Worm (Caenorhabditis elegans) whole organism, young adult: ENCODE results near the gene efn-2.

Experiments
- F22D6.2 ChIP-seq: sonication (generic microtip); optimal IDR thresholded peaks from 2 replicates; lab custom pipeline; 2016; ENCODE audit warnings: mild to moderate bottlenecking, missing genetic modification characterization, missing compliant biosample characterization
- Y56A3A.18 ChIP-seq: fragments of 200-800 bp; sonication (Bioruptor generic); IDR thresholded peaks from 2 replicates; pipeline ENCODE4 v1.3.6; 2022; ENCODE audit warnings: missing genetic modification reagents, missing genetic modification characterization, missing compliant biosample characterization
- cebp-1 ChIP-seq, 2 experiments: fragments of 200-800 bp in 1 of 2; sonication (Bioruptor generic) in 1 of 2; sonication (generic microtip) in 1 of 2; IDR thresholded peaks in 1 of 2; optimal IDR thresholded peaks in 1 of 2; 2 replicates each; pipeline versions ENCODE4 v1.3.6 to Lab custom; 2017 to 2022; ENCODE audit warnings: missing compliant biosample characterization in 2 of 2, missing genetic modification characterization in 2 of 2, mild to moderate bottlenecking in 1 of 2, missing genetic modification reagents in 1 of 2, moderate library complexity in 1 of 2
- dpff-1 ChIP-seq: sonication (generic microtip); optimal IDR thresholded peaks from 2 replicates; lab custom pipeline; 2017; ENCODE audit warnings: mild to moderate bottlenecking, missing genetic modification characterization, missing compliant biosample characterization
- egl-18 ChIP-seq: fragments of 200-800 bp; sonication (Bioruptor generic); IDR thresholded peaks from 2 replicates; pipeline ENCODE4 v1.3.6; 2022; ENCODE audit warnings: missing genetic modification reagents, missing genetic modification characterization, missing compliant biosample characterization
- hsf-1 ChIP-seq: fragments of 200-800 bp; sonication (Bioruptor generic); IDR thresholded peaks from 2 replicates; pipeline ENCODE4 v1.3.6; 2022; ENCODE audit warnings: missing genetic modification reagents, missing genetic modification characterization, missing compliant biosample characterization
- sea-2 ChIP-seq: fragments of 200-800 bp; sonication (Bioruptor generic); IDR thresholded peaks from 2 replicates; pipeline ENCODE4 v1.3.6; 2022; ENCODE audit warnings: missing genetic modification characterization, missing compliant biosample characterization
- snpc-1.1 ChIP-seq: sonication (generic microtip); optimal IDR thresholded peaks from 2 replicates; lab custom pipeline; 2017; ENCODE audit warnings: missing genetic modification characterization, mild to moderate bottlenecking, missing compliant biosample characterization, antibody characterized with exemption, moderate library complexity, missing genotype, missing genetic modification reagents; ENCODE audit not compliant: insufficient read depth
- snpc-4 ChIP-seq, 5 experiments: fragments of 150-350 bp in 1 of 5; sonication (generic microtip) in 4 of 5; optimal IDR thresholded peaks; 2 replicates each; lab custom pipeline; 2014 to 2018; ENCODE audit warnings: missing genetic modification characterization in 5 of 5, missing biosample characterization in 3 of 5, antibody characterized with exemption in 2 of 5, mild to moderate bottlenecking in 2 of 5, missing compliant biosample characterization in 2 of 5, missing genotype in 2 of 5, moderate library complexity in 2 of 5, missing genetic modification reagents in 1 of 5
- unc-62 ChIP-seq: fragments of 150-350 bp; optimal IDR thresholded peaks from 2 replicates; lab custom pipeline; 2014; ENCODE audit warnings: missing biosample characterization, missing genetic modification reagents, missing genetic modification characterization
- zfh-2 ChIP-seq: fragments of 200-800 bp; sonication (Bioruptor generic); conservative IDR thresholded peaks from 2 replicates; pipeline ENCODE4 v1.3.6; 2022; ENCODE audit warnings: missing genetic modification reagents, missing genetic modification characterization, missing compliant biosample characterization

ce11 chrIV:10606575-10607080 is 30.5 kb downstream of the efn-2 start, which contains the start of gene R09H10.3:
- TF ChIP-seq cebp-1 (GFP tag; IDR thresholded peaks at IDR 0.05; lab: Robert Waterston, UW) (no peak), cebp-1 (tag; optimal IDR thresholded peaks at IDR 0.05; lab: Kevin White, UChicago) (no peak), sea-2 (no peak), hsf-1 (GFP tag; lab: Robert Waterston, UW) (no peak), Y56A3A.18 (GFP tag; lab: Robert Waterston, UW) (no peak), snpc-4 (GFP tag; optimal IDR thresholded peaks at IDR 0.05; lab: Kevin White, UChicago) (no peak), snpc-4 (tag; optimal IDR thresholded peaks at IDR 0.05; lab: Kevin White, UChicago) (no peak), zfh-2 (GFP tag; lab: Robert Waterston, UW) (no peak), unc-62 (no peak), dpff-1 (tag; lab: Kevin White, UChicago) (no peak), snpc-1.1 (tag; lab: Kevin White, UChicago) (no peak), F22D6.2 (tag; lab: Kevin White, UChicago) (no peak), egl-18 (GFP tag; lab: Robert Waterston, UW) (no peak)
